Fruit fly (Drosophila melanogaster) whole organism, embryonic: Measurements from ENCODE around the gene CG43273.

Experiments
- Blimp-1 ChIP-seq: fragments of 200-800 bp; sonication (Bioruptor generic); optimal IDR thresholded peaks from 3 replicates; lab custom pipeline; 2018; ENCODE audit warnings: missing biosample characterization, missing genetic modification characterization, mild to moderate bottlenecking, moderate library complexity, missing genetic modification reagents
- CG10147 ChIP-seq: fragments of 200-800 bp; sonication (Bioruptor generic); optimal IDR thresholded peaks from 2 replicates; lab custom pipeline; 2019; ENCODE audit warnings: missing biosample characterization, mild to moderate bottlenecking, missing genetic modification characterization, moderate library complexity
- CG1233 ChIP-seq: fragments of 200-800 bp; sonication (Bioruptor generic); optimal IDR thresholded peaks from 4 replicates; lab custom pipeline; 2018; ENCODE audit warnings: missing biosample characterization, mild to moderate bottlenecking, missing genetic modification characterization
- CG14014 ChIP-seq: fragments of 200-800 bp; sonication (Bioruptor generic); IDR thresholded peaks from 2 replicates; pipeline ENCODE4 v1.3.6; 2022; ENCODE audit warnings: missing biosample characterization, missing genetic modification characterization
- CG15479 ChIP-seq: fragments of 200-800 bp; sonication (Bioruptor generic); optimal IDR thresholded peaks from 3 replicates; lab custom pipeline; 2019; ENCODE audit warnings: missing biosample characterization, mild to moderate bottlenecking, missing genetic modification characterization, moderate library complexity
- CG17186 ChIP-seq: fragments of 200-800 bp; sonication (Bioruptor generic); optimal IDR thresholded peaks from 3 replicates; lab custom pipeline; 2017; ENCODE audit warnings: missing biosample characterization, missing genetic modification reagents, missing genetic modification characterization
- CG17612 ChIP-seq: fragments of 200-800 bp; sonication (Bioruptor generic); IDR thresholded peaks from 2 replicates; pipeline ENCODE4 v1.3.6; 2022; ENCODE audit warnings: missing biosample characterization, missing genetic modification characterization
- CG17829 ChIP-seq: fragments of 200-800 bp; optimal IDR thresholded peaks from 2 replicates; lab custom pipeline; 2019; ENCODE audit warnings: missing biosample characterization, mild to moderate bottlenecking, missing genetic modification characterization, moderate library complexity
- CG18599 ChIP-seq: fragments of 200-800 bp; sonication (Bioruptor generic); optimal IDR thresholded peaks from 3 replicates; lab custom pipeline; 2017; ENCODE audit warnings: missing biosample characterization, missing genetic modification characterization, mild to moderate bottlenecking, moderate library complexity, missing genetic modification reagents
- CG32767 ChIP-seq: fragments of 200-800 bp; sonication (Bioruptor generic); IDR thresholded peaks from 2 replicates; pipeline ENCODE4 v1.3.6; 2022; ENCODE audit warnings: missing biosample characterization, missing genetic modification characterization
- CG5953 ChIP-seq: fragments of 200-800 bp; sonication (Bioruptor generic); IDR thresholded peaks from 2 replicates; pipeline ENCODE4 v1.3.6; 2022; ENCODE audit warnings: missing biosample characterization, missing genetic modification characterization
- CG6654 ChIP-seq: fragments of 200-800 bp; sonication (Bioruptor generic); optimal IDR thresholded peaks from 2 replicates; lab custom pipeline; 2017; ENCODE audit warnings: missing biosample characterization, mild to moderate bottlenecking, missing genetic modification characterization
- CG6689 ChIP-seq: fragments of 200-800 bp; sonication (Bioruptor generic); IDR thresholded peaks from 2 replicates; pipeline ENCODE4 v1.3.6; 2022; ENCODE audit warnings: missing biosample characterization, missing genetic modification characterization
- CG9437 ChIP-seq: fragments of 200-800 bp; sonication (Bioruptor generic); optimal IDR thresholded peaks from 2 replicates; lab custom pipeline; 2018; ENCODE audit warnings: missing biosample characterization, mild to moderate bottlenecking, missing genetic modification characterization
- Eip74EF ChIP-seq, 2 experiments: fragments of 200-800 bp in 1 of 2; fragments of >200 bp in 1 of 2; sonication (Bioruptor generic) in 1 of 2; optimal IDR thresholded peaks; 2 replicates each; lab custom pipeline; 2017 to 2019; ENCODE audit warnings: missing biosample characterization in 2 of 2, missing genetic modification characterization in 2 of 2, mild to moderate bottlenecking in 1 of 2, moderate library complexity in 1 of 2
- Fer1 ChIP-seq: fragments of 200-800 bp; sonication (Bioruptor generic); optimal IDR thresholded peaks from 2 replicates; lab custom pipeline; 2017; ENCODE audit warnings: missing biosample characterization, mild to moderate bottlenecking, missing genetic modification characterization
- HLH3B ChIP-seq: fragments of 200-800 bp; sonication (Bioruptor generic); IDR thresholded peaks from 2 replicates; pipeline ENCODE4 v1.3.6; 2022; ENCODE audit warnings: missing biosample characterization, missing genetic modification characterization
- NFAT ChIP-seq: fragments of 200-800 bp; sonication (Bioruptor generic); IDR thresholded peaks from 2 replicates; pipeline ENCODE4 v1.3.6; 2022; ENCODE audit warnings: missing biosample characterization, missing genetic modification characterization
- Nf-YB ChIP-seq: fragments of 200-800 bp; sonication (Bioruptor generic); optimal IDR thresholded peaks from 3 replicates; lab custom pipeline; 2019; ENCODE audit warnings: missing biosample characterization, mild to moderate bottlenecking, missing genetic modification characterization, moderate library complexity
- Nf-YC ChIP-seq: fragments of 200-800 bp; optimal IDR thresholded peaks from 3 replicates; lab custom pipeline; 2019; ENCODE audit warnings: missing biosample characterization, mild to moderate bottlenecking, missing genetic modification characterization, moderate library complexity
- Oli ChIP-seq: fragments of 200-800 bp; sonication (Bioruptor generic); optimal IDR thresholded peaks from 2 replicates; lab custom pipeline; 2018; ENCODE audit warnings: missing biosample characterization, mild to moderate bottlenecking, missing genetic modification characterization, moderate library complexity
- PHDP ChIP-seq: fragments of 200-800 bp; sonication (Bioruptor generic); optimal IDR thresholded peaks from 3 replicates; lab custom pipeline; 2018; ENCODE audit warnings: missing biosample characterization, mild to moderate bottlenecking, missing genetic modification characterization, moderate library complexity
- Rfx ChIP-seq: fragments of 200-800 bp; sonication (Bioruptor generic); IDR thresholded peaks from 2 replicates; pipeline ENCODE4 v1.3.6; 2022; ENCODE audit warnings: missing biosample characterization, missing genetic modification characterization
- Six4 ChIP-seq: fragments of 200-800 bp; sonication (Bioruptor generic); optimal IDR thresholded peaks from 2 replicates; lab custom pipeline; 2016; ENCODE audit warnings: missing biosample characterization, missing genetic modification characterization
- Sry-δ ChIP-seq: fragments of 200-800 bp; sonication (Bioruptor generic); optimal IDR thresholded peaks from 2 replicates; lab custom pipeline; 2016; ENCODE audit warnings: missing biosample characterization, missing genetic modification characterization
- Xbp1 ChIP-seq: fragments of 200-800 bp; sonication (Bioruptor generic); optimal IDR thresholded peaks from 3 replicates; lab custom pipeline; 2016; ENCODE audit warnings: missing biosample characterization, mild to moderate bottlenecking, missing genetic modification characterization
- bsh ChIP-seq, 2 experiments: fragments of 200-800 bp; sonication (Bioruptor generic); optimal IDR thresholded peaks; 2 replicates each; lab custom pipeline; 2017 to 2018; ENCODE audit warnings: mild to moderate bottlenecking in 2 of 2, missing biosample characterization in 2 of 2, missing genetic modification characterization in 2 of 2, moderate library complexity in 1 of 2
- crc ChIP-seq: fragments of 200-800 bp; sonication (Bioruptor generic); optimal IDR thresholded peaks from 2 replicates; lab custom pipeline; 2016; ENCODE audit warnings: missing biosample characterization, missing genetic modification characterization
- cwo ChIP-seq: fragments of 200-800 bp; sonication (Bioruptor generic); optimal IDR thresholded peaks from 3 replicates; lab custom pipeline; 2017; ENCODE audit warnings: missing biosample characterization, missing genetic modification characterization, mild to moderate bottlenecking, moderate library complexity, missing genetic modification reagents
- dmrt11E ChIP-seq: fragments of 200-800 bp; sonication (Bioruptor generic); optimal IDR thresholded peaks from 3 replicates; lab custom pipeline; 2018; ENCODE audit warnings: missing biosample characterization, mild to moderate bottlenecking, missing genetic modification characterization, moderate library complexity
- grau ChIP-seq: fragments of 200-800 bp; optimal IDR thresholded peaks from 3 replicates; lab custom pipeline; 2019; ENCODE audit warnings: missing biosample characterization, mild to moderate bottlenecking, missing genetic modification characterization, moderate library complexity
- kah ChIP-seq: fragments of 200-800 bp; sonication (Bioruptor generic); optimal IDR thresholded peaks from 2 replicates; lab custom pipeline; 2018; ENCODE audit warnings: missing biosample characterization, mild to moderate bottlenecking, missing genetic modification characterization
- lbe ChIP-seq: fragments of 200-800 bp; sonication (Bioruptor generic); optimal IDR thresholded peaks from 2 replicates; lab custom pipeline; 2016; ENCODE audit warnings: missing biosample characterization, mild to moderate bottlenecking, missing genetic modification characterization
- mld ChIP-seq: fragments of 200-800 bp; sonication (Bioruptor generic); IDR thresholded peaks from 3 replicates; pipeline ENCODE4 v1.3.6; 2022; ENCODE audit warnings: missing biosample characterization, missing genetic modification characterization; ENCODE audit not compliant: partially characterized antibody
- nmo ChIP-seq: fragments of 200-800 bp; sonication (Bioruptor generic); optimal IDR thresholded peaks from 2 replicates; lab custom pipeline; 2018; ENCODE audit warnings: missing biosample characterization, mild to moderate bottlenecking, missing genetic modification characterization, moderate library complexity
- p53 ChIP-seq: fragments of 200-800 bp; sonication (Bioruptor generic); optimal IDR thresholded peaks from 2 replicates; lab custom pipeline; 2016; ENCODE audit warnings: missing biosample characterization, missing genetic modification characterization
- pan ChIP-seq, 4 experiments: fragments of >200 bp in 3 of 4; fragments of 200-800 bp in 1 of 4; sonication (Bioruptor generic) in 1 of 4; optimal IDR thresholded peaks in 3 of 4; IDR thresholded peaks in 1 of 4; 2 replicates each; pipeline versions ENCODE4 v1.3.6 to Lab custom; 2017 to 2022; ENCODE audit warnings: missing biosample characterization in 2 of 4, missing genetic modification characterization in 2 of 4, mixed read lengths in 1 of 4
- row ChIP-seq: fragments of 200-800 bp; sonication (Bioruptor generic); IDR thresholded peaks from 3 replicates; pipeline ENCODE4 v1.3.6; 2022; ENCODE audit warnings: missing biosample characterization, missing genetic modification characterization
- run ChIP-seq: fragments of 200-800 bp; sonication (Bioruptor generic); optimal IDR thresholded peaks from 3 replicates; lab custom pipeline; 2018; ENCODE audit warnings: missing biosample characterization, mild to moderate bottlenecking, missing genetic modification characterization
- salm ChIP-seq: fragments of 200-800 bp; sonication (Bioruptor generic); optimal IDR thresholded peaks from 2 replicates; lab custom pipeline; 2018; ENCODE audit warnings: missing biosample characterization, mild to moderate bottlenecking, missing genetic modification characterization
- shn ChIP-seq: fragments of 200-800 bp; sonication (Bioruptor generic); optimal IDR thresholded peaks from 3 replicates; lab custom pipeline; 2016; ENCODE audit warnings: missing biosample characterization, missing genetic modification characterization
- slbo ChIP-seq: fragments of 200-800 bp; sonication (Bioruptor generic); IDR thresholded peaks from 2 replicates; pipeline ENCODE4 v1.3.6; 2022; ENCODE audit warnings: missing biosample characterization, missing genetic modification characterization
- sug ChIP-seq: fragments of 200-800 bp; optimal IDR thresholded peaks from 2 replicates; lab custom pipeline; 2019; ENCODE audit warnings: missing biosample characterization, mild to moderate bottlenecking, missing genetic modification characterization, moderate library complexity
- tin ChIP-seq: fragments of 200-800 bp; sonication (Bioruptor generic); optimal IDR thresholded peaks from 3 replicates; lab custom pipeline; 2016; ENCODE audit warnings: missing biosample characterization, missing genetic modification characterization

Gene CG43273

dm6 chr3R:24787042-24787565, 43.0 kb upstream of the CG43273 start, which contains the start of gene CG5805 (continued):
- TF ChIP-seq CG14014 (GFP tag; lab: Robert Waterston, UW) (peak; percentile 71), dmrt11E (tag; lab: Kevin White, UChicago) (peak; percentile 72), NFAT (GFP tag; lab: Robert Waterston, UW) (peak; percentile 78), Xbp1 (GFP tag; lab: Kevin White, UChicago) (peak; percentile 81), Six4 (peak; percentile 59), run (peak; percentile 31), Rfx (GFP tag; lab: Robert Waterston, UW) (peak; percentile 94), p53 (GFP tag; lab: Kevin White, UChicago) (peak; percentile 54), CG17612 (peak; percentile 57; the same call in 1 of the 2 replicates), Sry-δ (GFP tag; lab: Kevin White, UChicago) (peak; percentile 56)

- TF ChIP-seq Nf-YB (GFP tag; lab: Kevin White, UChicago) (peak; percentile 94), Nf-YC (tag; lab: Kevin White, UChicago) (peak; percentile 93), shn (GFP tag; lab: Kevin White, UChicago) (no peak)
Observed at dm6 chr3R:24787734-24788133, 42.4 kb upstream of the CG43273 start, which contains the start of gene Ets96B. Gene Ets96B, plus strand, starts transcription at chr3R:24788054.

- no peak for TF ChIP-seq row (GFP tag; lab: Robert Waterston, UW)
- TF ChIP-seq Blimp-1 = peak; percentile 60
Observed at dm6 chr3R:24790036-24790435, 40.1 kb upstream of the CG43273 start, which contains the start of gene CG13634. Gene CG13634, minus strand, starts transcription at chr3R:24790136.

- TF ChIP-seq HLH3B (GFP tag; lab: Robert Waterston, UW) (peak; percentile 39; the same call in 1 of the 2 replicates), CG10147 (peak; percentile 19), kah (GFP tag; lab: Kevin White, UChicago) (peak; percentile 1), mld (GFP tag; lab: Robert Waterston, UW) (no peak), slbo (GFP tag; lab: Robert Waterston, UW) (0 out of 2 replicates have a peak, but pooled peaks have one; percentile 12), CG15479 (GFP tag; lab: Kevin White, UChicago) (no peak), bsh (GFP tag; optimal IDR thresholded peaks at IDR 0.05; lab: Kevin White, UChicago) (peak in 1 of 2 experiments; percentile 15), Eip74EF (GFP tag; optimal IDR thresholded peaks at IDR 0.05; lab: Kevin White, UChicago) (peak in 1 of 2 experiments; percentile 39), CG5953 (GFP tag; lab: Robert Waterston, UW) (no peak), PHDP (tag; lab: Kevin White, UChicago) (peak; percentile 68), Fer1 (GFP tag; lab: Kevin White, UChicago) (peak; percentile 5), CG17186 (GFP tag; lab: Kevin White, UChicago) (no peak), CG18599 (GFP tag; lab: Kevin White, UChicago) (no peak), cwo (GFP tag; lab: Kevin White, UChicago) (peak; percentile 19), CG17829 (peak; percentile 44), CG1233 (GFP tag; lab: Kevin White, UChicago) (peak; percentile 3), lbe (GFP tag; lab: Kevin White, UChicago) (no peak), sug (tag; lab: Kevin White, UChicago) (peak; percentile 4), pan (optimal IDR thresholded peaks at IDR 0.05; lab: Kevin White, UChicago) (no peak), pan (GFP tag; optimal IDR thresholded peaks at IDR 0.05 in 1 of 2, IDR thresholded peaks at IDR 0.05 in 1 of 2) (peak in 1 of 2 experiments; percentile 32), CG32767 (peak; percentile 57), CG6689 (peak; percentile 28; the same call in 1 of the 2 replicates), tin (GFP tag; lab: Kevin White, UChicago) (no peak), CG9437 (peak; percentile 48), grau (tag; lab: Kevin White, UChicago) (peak; percentile 51), crc (GFP tag; lab: Kevin White, UChicago) (no peak), CG6654 (no peak), nmo (GFP tag; lab: Kevin White, UChicago) (peak; percentile 20), Oli (tag; lab: Kevin White, UChicago) (peak; percentile 4), salm (tag; lab: Kevin White, UChicago) (peak; percentile 53)
Observed at dm6 chr3R:24798595-24798994, 31.5 kb upstream of the CG43273 start.
